Worm (Caenorhabditis elegans): Measurements from ENCODE around the gene T24H10.4.

Gene T24H10.4

ce11 chrII:9120813-9121554, 11.7 kb downstream of the T24H10.4 start:
- TF ChIP-seq tbx-2 (tag; optimal IDR thresholded peaks at IDR 0.05): no peak
- TF ChIP-seq F13H6.1 (tag; optimal IDR thresholded peaks at IDR 0.05): no peak

ce11 chrII:9124353-9124752, 15.0 kb downstream of the T24H10.4 start:
- TF ChIP-seq fax-1 (tag; optimal IDR thresholded peaks at IDR 0.05): no peak
- no peak for TF ChIP-seq ceh-24 (tag; optimal IDR thresholded peaks at IDR 0.05)
- no peak for TF ChIP-seq ceh-9 (tag; optimal IDR thresholded peaks at IDR 0.05)
- TF ChIP-seq ceh-6 (GFP tag; optimal IDR thresholded peaks at IDR 0.05): no peak
- no peak for TF ChIP-seq eyg-1 (tag; optimal IDR thresholded peaks at IDR 0.05)
- no peak for TF ChIP-seq pha-2 (tag; optimal IDR thresholded peaks at IDR 0.05)
- no peak for TF ChIP-seq mec-3 (tag; optimal IDR thresholded peaks at IDR 0.05; ENCODE audit: borderline replicate concordance)
- TF ChIP-seq fkh-10 (GFP tag; optimal IDR thresholded peaks at IDR 0.05): no peak

- TF ChIP-seq C38D4.7 (GFP tag; optimal IDR thresholded peaks at IDR 0.05) (no peak), K02D7.2 (tag; optimal IDR thresholded peaks at IDR 0.05) (no peak)
Measured at ce11 chrII:9125007-9125406, 15.7 kb downstream of the T24H10.4 start.

ce11 chrII:9126965-9127364, 17.6 kb downstream of the T24H10.4 start:
- TF ChIP-seq ahr-1 (tag; optimal IDR thresholded peaks at IDR 0.05) (no peak), ref-2 (tag; optimal IDR thresholded peaks at IDR 0.05) (no peak), nhr-11 (tag; optimal IDR thresholded peaks at IDR 0.05) (no peak), eyg-1 (tag; optimal IDR thresholded peaks at IDR 0.05) (no peak), ceh-31 (tag; optimal IDR thresholded peaks at IDR 0.05) (no peak), ceh-14 (tag; optimal IDR thresholded peaks at IDR 0.05) (no peak), rnt-1 (tag; optimal IDR thresholded peaks at IDR 0.05) (no peak), pag-3 (tag; optimal IDR thresholded peaks at IDR 0.05; ENCODE audit: borderline replicate concordance) (no peak), Y22D7AL.16 (tag; optimal IDR thresholded peaks at IDR 0.05) (no peak), C08G9.2 (tag; optimal IDR thresholded peaks at IDR 0.05) (no peak), npax-4 (tag; optimal IDR thresholded peaks at IDR 0.05) (no peak), ama-1 (optimal IDR thresholded peaks at IDR 0.05) (no peak), elt-4 (tag; optimal IDR thresholded peaks at IDR 0.05) (no peak), ceh-9 (tag; optimal IDR thresholded peaks at IDR 0.05) (no peak)

- TF ChIP-seq ttx-3 (tag; optimal IDR thresholded peaks at IDR 0.05): no peak
- no peak for TF ChIP-seq T23F11.4 (GFP tag; optimal IDR thresholded peaks at IDR 0.05)
- no peak for TF ChIP-seq madf-2 (tag; optimal IDR thresholded peaks at IDR 0.05)
- no peak for TF ChIP-seq fax-1 (tag; optimal IDR thresholded peaks at IDR 0.05)
- no peak for TF ChIP-seq ets-4 (tag; optimal IDR thresholded peaks at IDR 0.05)
- TF ChIP-seq ahr-1 (tag; optimal IDR thresholded peaks at IDR 0.05): no peak
- TF ChIP-seq ceh-24 (tag; optimal IDR thresholded peaks at IDR 0.05): no peak
- no peak for TF ChIP-seq pag-3 (tag; optimal IDR thresholded peaks at IDR 0.05; ENCODE audit: borderline replicate concordance)
- no peak for TF ChIP-seq sox-4 (tag; optimal IDR thresholded peaks at IDR 0.05)
- no peak for TF ChIP-seq tbx-7 (tag; optimal IDR thresholded peaks at IDR 0.05)
- no peak for TF ChIP-seq sox-2 (GFP tag; IDR thresholded peaks at IDR 0.05)
- no peak for TF ChIP-seq C38D4.7 (GFP tag; optimal IDR thresholded peaks at IDR 0.05)
- no peak for TF ChIP-seq fkh-10 (GFP tag; optimal IDR thresholded peaks at IDR 0.05)
- TF ChIP-seq gmeb-2 (tag; optimal IDR thresholded peaks at IDR 0.05): no peak
- TF ChIP-seq hlh-6 (tag; optimal IDR thresholded peaks at IDR 0.05): no peak
- no peak for TF ChIP-seq lin-11 (tag; optimal IDR thresholded peaks at IDR 0.05)
- TF ChIP-seq hlh-13 (GFP tag; optimal IDR thresholded peaks at IDR 0.05): no peak
Measured at ce11 chrII:9127379-9127778, 18.0 kb downstream of the T24H10.4 start.
